Fruit fly (Drosophila melanogaster): ENCODE measurements around the gene jar.

The jar gene

DNA sequence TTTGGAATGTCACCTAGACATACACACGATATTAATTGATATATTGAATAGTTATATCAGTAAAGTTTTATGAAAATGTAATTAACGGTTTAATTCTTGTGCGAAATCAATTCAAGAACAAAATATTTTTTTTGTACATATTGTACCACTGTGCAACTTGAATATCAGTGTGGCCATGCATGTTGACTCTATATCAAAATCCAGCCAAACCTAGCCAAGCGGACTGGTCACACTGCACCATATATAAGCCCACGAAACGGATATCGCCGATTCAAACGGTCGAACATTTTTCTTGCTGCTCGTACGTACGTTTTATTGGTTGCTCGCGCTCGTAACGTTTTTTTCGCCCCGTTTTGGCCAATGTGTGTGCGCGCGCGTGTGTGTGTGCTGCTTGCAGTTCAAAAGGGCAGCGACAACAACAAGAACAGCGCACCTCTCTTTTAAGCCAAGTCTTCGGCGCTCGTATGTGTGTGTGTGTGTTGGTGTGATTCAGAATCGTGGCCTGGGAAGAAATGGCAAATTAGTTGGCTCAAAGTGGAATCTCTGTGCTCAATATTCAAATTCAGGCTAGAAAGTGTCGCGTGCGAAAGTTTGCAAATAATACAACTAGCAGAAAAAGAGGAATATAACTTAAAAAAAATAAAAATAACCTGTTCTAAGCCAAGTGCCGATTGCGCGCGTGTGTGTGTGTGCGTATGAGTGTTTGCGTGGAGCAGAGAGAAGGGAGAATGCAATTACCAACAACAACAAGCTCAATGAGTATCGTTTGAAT lies 23.9 kb upstream of the jar start, which contains the start of gene crb (continued):
- TF ChIP-seq cad (GFP tag; optimal IDR thresholded peaks at IDR 0.05) (no peak), wek (GFP tag; optimal IDR thresholded peaks at IDR 0.05) (peak; percentile 59), CG17359 (tag; optimal IDR thresholded peaks at IDR 0.05) (peak; percentile 43), E2f1 (GFP tag; IDR thresholded peaks at IDR 0.05) (peak; percentile 28; the same call in 1 of the 2 replicates), hth (optimal IDR thresholded peaks at IDR 0.05) (no peak), sim (GFP tag; IDR thresholded peaks at IDR 0.05) (0 out of 2 replicates have a peak, but pooled peaks have one; percentile 20), sisA (GFP tag; IDR thresholded peaks at IDR 0.05) (no peak)

DNA sequence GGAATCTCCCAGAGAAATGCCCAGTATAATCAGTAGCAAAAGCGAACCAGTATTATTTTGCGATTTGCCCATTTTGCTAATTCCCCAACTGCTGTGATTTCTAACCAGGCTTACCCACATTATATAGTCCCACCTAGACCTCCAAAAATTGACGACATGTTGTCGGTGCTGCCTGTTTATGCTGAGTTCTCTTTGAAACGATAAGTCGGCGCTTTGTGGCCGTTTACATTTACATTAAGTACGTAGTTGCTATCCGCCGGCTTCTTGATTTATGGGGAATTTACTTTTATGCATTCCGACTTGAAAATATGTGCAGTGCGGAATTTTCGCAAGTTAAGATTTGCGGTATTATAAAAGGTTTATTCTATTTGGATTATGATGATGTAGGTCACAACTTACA lies 23.3 kb upstream of the jar start, which contains the start of gene CG5715:
TSS of gene CG5715 (minus strand) at position 101 of the 400 bp plus-strand sequence.
- TF ChIP-seq Ptx1 (GFP tag; IDR thresholded peaks at IDR 0.05) (no peak), CG11504 (tag; optimal IDR thresholded peaks at IDR 0.05) (no peak), Lpt (GFP tag; optimal IDR thresholded peaks at IDR 0.05) (no peak), Hmx (GFP tag; optimal IDR thresholded peaks at IDR 0.05) (no peak), nom (GFP tag; optimal IDR thresholded peaks at IDR 0.05) (no peak), Bgb (GFP tag; IDR thresholded peaks at IDR 0.05; ENCODE audit: partially characterized antibody) (no peak)

DNA sequence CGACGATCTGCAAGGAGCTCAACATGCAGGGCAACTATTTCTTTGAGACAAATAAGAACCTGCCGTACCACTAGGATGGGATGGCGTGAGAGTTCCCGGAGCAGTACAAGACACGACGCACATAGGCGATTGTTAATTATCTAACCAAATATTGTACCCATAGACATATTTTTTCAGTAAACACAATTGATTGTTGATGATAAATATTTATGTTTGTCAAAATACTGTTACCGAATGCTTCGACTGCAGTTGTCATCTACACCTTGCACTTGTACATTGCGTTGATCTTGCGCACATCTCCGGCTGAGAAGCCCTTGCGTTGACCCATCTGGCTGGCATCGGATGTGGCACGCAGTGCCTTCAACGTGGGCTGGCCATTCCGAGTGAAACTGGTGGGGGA lies 22.1 kb upstream of the jar start:
- TF ChIP-seq gcm (GFP tag; optimal IDR thresholded peaks at IDR 0.05) (peak; percentile 35), CG11560 (tag; IDR thresholded peaks at IDR 0.05) (no peak), Ssrp (tag; optimal IDR thresholded peaks at IDR 0.05) (no peak), seq (GFP tag; IDR thresholded peaks at IDR 0.05) (no peak), sens-2 (GFP tag; IDR thresholded peaks at IDR 0.05) (no peak), CG8290 (GFP tag; optimal IDR thresholded peaks at IDR 0.05) (no peak), CG8290 (tag; optimal IDR thresholded peaks at IDR 0.05) (no peak), CG3281 (GFP tag; optimal IDR thresholded peaks at IDR 0.05) (no peak), CG10959 (GFP tag; IDR thresholded peaks at IDR 0.05) (no peak), CG5953 (GFP tag; IDR thresholded peaks at IDR 0.05) (no peak), Oli (tag; optimal IDR thresholded peaks at IDR 0.05) (no peak), CG14667 (GFP tag; IDR thresholded peaks at IDR 0.05) (no peak), bbx (GFP tag; IDR thresholded peaks at IDR 0.05; ENCODE audit: partially characterized antibody) (no peak), CG9797 (GFP tag; optimal IDR thresholded peaks at IDR 0.05) (peak; percentile 15), CG17186 (GFP tag; optimal IDR thresholded peaks at IDR 0.05) (peak; percentile 23), Trl (optimal IDR thresholded peaks at IDR 0.05) (no peak), Trl (GFP tag; optimal IDR thresholded peaks at IDR 0.05) (no peak), pros (GFP tag; optimal IDR thresholded peaks at IDR 0.05) (no peak), Fer1 (GFP tag; optimal IDR thresholded peaks at IDR 0.05) (no peak), CG17361 (GFP tag; IDR thresholded peaks at IDR 0.05) (0 out of 3 replicates have a peak, but pooled peaks have one; percentile 13), CG15601 (tag; optimal IDR thresholded peaks at IDR 0.05) (peak; percentile 83), maf-S (GFP tag; optimal IDR thresholded peaks at IDR 0.05) (no peak), CG7556 (GFP tag; optimal IDR thresholded peaks at IDR 0.05) (no peak), Rfx (GFP tag; IDR thresholded peaks at IDR 0.05) (no peak), CG3407 (GFP tag; optimal IDR thresholded peaks at IDR 0.05) (peak; percentile 57), knrl (GFP tag; IDR thresholded peaks at IDR 0.05; ENCODE audit: partially characterized antibody) (no peak), Xrp1 (GFP tag; IDR thresholded peaks at IDR 0.05) (peak; percentile 38; the same call in 1 of the 2 replicates), gsb-n (tag; optimal IDR thresholded peaks at IDR 0.05) (peak; percentile 48), Drgx (GFP tag; IDR thresholded peaks at IDR 0.05) (no peak), CG31224 (GFP tag; IDR thresholded peaks at IDR 0.05) (no peak), pho (GFP tag; optimal IDR thresholded peaks at IDR 0.05) (no peak), CG3995 (GFP tag; optimal IDR thresholded peaks at IDR 0.05) (no peak), CG8359 (GFP tag; optimal IDR thresholded peaks at IDR 0.05; ENCODE audit: borderline replicate concordance) (peak; percentile 60), CG6654 (GFP tag; optimal IDR thresholded peaks at IDR 0.05) (no peak), fu2 (GFP tag; optimal IDR thresholded peaks at IDR 0.05) (no peak), sob (GFP tag; IDR thresholded peaks at IDR 0.05) (no peak)

Data from whole organism, embryonic.